Worm (Caenorhabditis elegans) whole organism, L2 larva: Measurements from ENCODE around the gene mes-2.
A peak's percentile ranks its signal among the peaks of the same experiment; 100 is the strongest.

Experiments used
- C34F6.9 ChIP-seq: fragments of 150-350 bp; optimal IDR thresholded peaks from 2 replicates; lab custom pipeline; 2014; ENCODE audit warnings: missing biosample characterization, missing genetic modification characterization
- F13H6.1 ChIP-seq: sonication (generic microtip); optimal IDR thresholded peaks from 2 replicates; lab custom pipeline; 2016; ENCODE audit warnings: missing genetic modification characterization, missing compliant biosample characterization
- Y55F3AM.14 ChIP-seq: fragments of 200-800 bp; sonication (Bioruptor generic); optimal IDR thresholded peaks from 2 replicates; lab custom pipeline; 2018; ENCODE audit warnings: mild to moderate bottlenecking, missing genetic modification characterization, missing compliant biosample characterization
- ZK546.5 ChIP-seq: sonication (generic microtip); optimal IDR thresholded peaks from 2 replicates; lab custom pipeline; 2017; ENCODE audit warnings: missing biosample characterization, missing genetic modification characterization
- alr-1 ChIP-seq: fragments of 150-350 bp; optimal IDR thresholded peaks from 2 replicates; lab custom pipeline; 2014; ENCODE audit warnings: missing biosample characterization, missing genetic modification characterization
- ama-1 ChIP-seq: fragments of 150-350 bp; optimal IDR thresholded peaks from 2 replicates; lab custom pipeline; 2018; ENCODE audit warnings: inconsistent platforms
- blmp-1 ChIP-seq: sonication (generic microtip); optimal IDR thresholded peaks from 2 replicates; lab custom pipeline; 2017; ENCODE audit warnings: missing genetic modification characterization, mild to moderate bottlenecking, missing compliant biosample characterization, antibody characterized with exemption, moderate library complexity; ENCODE audit not compliant: insufficient read depth
- ceh-82 ChIP-seq: fragments of 150-350 bp; optimal IDR thresholded peaks from 2 replicates; lab custom pipeline; 2014; ENCODE audit warnings: missing biosample characterization, missing genetic modification characterization
- crh-2 ChIP-seq: sonication (generic microtip); optimal IDR thresholded peaks from 2 replicates; lab custom pipeline; 2017; ENCODE audit warnings: missing biosample characterization, missing genetic modification characterization
- egl-27 ChIP-seq: sonication (generic microtip); optimal IDR thresholded peaks from 3 replicates; lab custom pipeline; 2017; ENCODE audit warnings: missing biosample characterization, missing genetic modification reagents, missing genetic modification characterization
- elt-1 ChIP-seq: fragments of 150-350 bp; optimal IDR thresholded peaks from 2 replicates; lab custom pipeline; 2014; ENCODE audit warnings: missing biosample characterization, missing genetic modification characterization
- elt-3 ChIP-seq: sonication (generic microtip); optimal IDR thresholded peaks from 2 replicates; lab custom pipeline; 2017; ENCODE audit warnings: missing biosample characterization, missing genetic modification characterization
- fos-1 ChIP-seq: fragments of 150-350 bp; optimal IDR thresholded peaks from 2 replicates; lab custom pipeline; 2014; ENCODE audit warnings: missing biosample characterization, missing genetic modification characterization
- gmeb-1 ChIP-seq: fragments of 150-350 bp; optimal IDR thresholded peaks from 2 replicates; lab custom pipeline; 2014; ENCODE audit warnings: missing biosample characterization, missing genetic modification characterization
- lin-11 ChIP-seq: fragments of 150-350 bp; sonication (generic microtip); optimal IDR thresholded peaks from 2 replicates; lab custom pipeline; 2014; ENCODE audit warnings: missing biosample characterization, missing genetic modification characterization, inconsistent platforms, mixed read lengths
- lin-13 ChIP-seq: fragments of 150-350 bp; optimal IDR thresholded peaks from 2 replicates; lab custom pipeline; 2014; ENCODE audit warnings: missing biosample characterization, missing genetic modification reagents, missing genetic modification characterization
- lin-39 ChIP-seq: fragments of 150-350 bp; optimal IDR thresholded peaks from 2 replicates; lab custom pipeline; 2014; ENCODE audit warnings: missing biosample characterization, missing genetic modification reagents, missing genetic modification characterization
- mab-5 ChIP-seq: fragments of 150-350 bp; optimal IDR thresholded peaks from 2 replicates; lab custom pipeline; 2014; ENCODE audit warnings: missing biosample characterization, missing genetic modification characterization
- mbf-1 ChIP-seq: sonication (generic microtip); optimal IDR thresholded peaks from 2 replicates; lab custom pipeline; 2017; ENCODE audit warnings: missing biosample characterization, missing genetic modification characterization
- mdl-1 ChIP-seq, 2 experiments: fragments of 150-350 bp in 1 of 2; sonication (generic microtip) in 1 of 2; optimal IDR thresholded peaks; 2 replicates each; lab custom pipeline; 2017; ENCODE audit warnings: missing biosample characterization in 2 of 2, missing genetic modification characterization in 2 of 2
- nhr-12 ChIP-seq: fragments of 150-350 bp; optimal IDR thresholded peaks from 2 replicates; lab custom pipeline; 2014; ENCODE audit warnings: missing biosample characterization, missing genetic modification characterization
- nhr-129 ChIP-seq: fragments of 150-350 bp; optimal IDR thresholded peaks from 2 replicates; lab custom pipeline; 2014; ENCODE audit warnings: missing biosample characterization, missing genetic modification characterization
- nhr-23 ChIP-seq: fragments of 150-350 bp; optimal IDR thresholded peaks from 2 replicates; lab custom pipeline; 2014; ENCODE audit warnings: missing biosample characterization, missing genetic modification reagents, missing genetic modification characterization
- nhr-237 ChIP-seq: fragments of 150-350 bp; optimal IDR thresholded peaks from 2 replicates; lab custom pipeline; 2014; ENCODE audit warnings: missing biosample characterization, missing genetic modification characterization
- nhr-25 ChIP-seq: fragments of 150-350 bp; sonication (generic microtip); optimal IDR thresholded peaks from 3 replicates; lab custom pipeline; 2014; ENCODE audit warnings: missing biosample characterization, missing genetic modification characterization
- nhr-6 ChIP-seq: fragments of 150-350 bp; optimal IDR thresholded peaks from 2 replicates; lab custom pipeline; 2014; ENCODE audit warnings: missing biosample characterization, missing genetic modification characterization
- nhr-77 ChIP-seq: fragments of 150-350 bp; optimal IDR thresholded peaks from 2 replicates; lab custom pipeline; 2014; ENCODE audit warnings: missing biosample characterization, missing genetic modification characterization
- sma-3 ChIP-seq: sonication (generic microtip); optimal IDR thresholded peaks from 2 replicates; lab custom pipeline; 2016; ENCODE audit warnings: missing genetic modification reagents, missing genetic modification characterization, missing compliant biosample characterization
- sma-9 ChIP-seq, 2 experiments: fragments of 150-350 bp in 1 of 2; sonication (generic microtip) in 1 of 2; optimal IDR thresholded peaks; 2 replicates each; lab custom pipeline; 2014 to 2016; ENCODE audit warnings: missing genetic modification characterization in 2 of 2, mild to moderate bottlenecking in 1 of 2, missing biosample characterization in 1 of 2, missing compliant biosample characterization in 1 of 2, missing genetic modification reagents in 1 of 2, moderate library complexity in 1 of 2
- snpc-4 ChIP-seq: fragments of 150-350 bp; optimal IDR thresholded peaks from 2 replicates; lab custom pipeline; 2014; ENCODE audit warnings: missing biosample characterization, missing genetic modification characterization
- unc-55 ChIP-seq: fragments of 150-350 bp; sonication (generic microtip); optimal IDR thresholded peaks from 3 replicates; lab custom pipeline; 2014; ENCODE audit warnings: missing biosample characterization, missing genetic modification reagents, missing genetic modification characterization
- unc-62 ChIP-seq: fragments of 150-350 bp; optimal IDR thresholded peaks from 2 replicates; lab custom pipeline; 2014; ENCODE audit warnings: missing biosample characterization, missing genetic modification reagents, missing genetic modification characterization
- zag-1 ChIP-seq: fragments of 150-350 bp; optimal IDR thresholded peaks from 2 replicates; lab custom pipeline; 2014; ENCODE audit warnings: missing biosample characterization, missing genetic modification characterization
- ztf-1 ChIP-seq: fragments of 200-800 bp; sonication (Bioruptor generic); conservative IDR thresholded peaks from 2 replicates; pipeline ENCODE4 v1.3.6; 2022; ENCODE audit warnings: missing genetic modification characterization, missing compliant biosample characterization

mes-2 gene

ce11 chrII:14413709-14414108 lies 29.9 kb downstream of the mes-2 start:
- no peak for TF ChIP-seq sma-3 (GFP tag; lab: Kevin White, UChicago)
- no peak for TF ChIP-seq mbf-1 (tag; lab: Kevin White, UChicago)
- no peak for TF ChIP-seq nhr-12 (tag; lab: Kevin White, UChicago)
- TF ChIP-seq nhr-23 (tag; lab: Kevin White, UChicago) = no peak
- TF ChIP-seq ama-1 = no peak
- no peak for TF ChIP-seq crh-2 (tag; lab: Kevin White, UChicago)
- TF ChIP-seq nhr-129 (tag; lab: Kevin White, UChicago) = no peak
- no peak for TF ChIP-seq elt-3 (tag; lab: Kevin White, UChicago)
- TF ChIP-seq unc-62 (GFP tag; lab: Kevin White, UChicago) = no peak
- no peak for TF ChIP-seq elt-1 (tag; lab: Kevin White, UChicago)
- no peak for TF ChIP-seq nhr-77 (tag; lab: Kevin White, UChicago)
- no peak for TF ChIP-seq mab-5
- TF ChIP-seq zag-1 = no peak

DNA sequence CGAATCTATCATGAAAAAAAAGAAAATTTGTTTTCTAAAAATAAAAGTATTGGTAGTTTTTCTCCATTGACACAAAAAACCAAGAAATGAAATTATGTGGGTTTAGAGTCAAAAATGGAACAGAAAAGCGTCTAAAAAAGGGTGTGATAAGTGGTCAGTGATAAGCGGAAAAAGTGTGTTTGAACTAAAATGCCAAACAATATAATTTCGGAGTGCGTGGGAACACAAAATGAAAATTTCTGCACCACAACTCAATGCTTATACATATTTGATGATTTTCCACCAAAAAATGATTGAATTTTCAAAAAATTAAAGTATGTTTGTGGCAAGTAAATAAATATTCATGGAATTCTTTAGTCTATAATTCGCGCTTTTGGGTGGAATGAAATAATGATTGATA lies 31.7 kb downstream of the mes-2 start:
- TF ChIP-seq sma-9 (GFP tag; optimal IDR thresholded peaks at IDR 0.05; lab: Kevin White, UChicago) (no peak), sma-9 (tag; optimal IDR thresholded peaks at IDR 0.05; lab: Kevin White, UChicago) (no peak), unc-55 (peak; percentile 10), fos-1 (tag; lab: Kevin White, UChicago) (peak; percentile 22)
- TF ChIP-seq, all 48 proteins: peak for 2

ce11 chrII:14416988-14417387 lies 33.2 kb downstream of the mes-2 start:
- TF ChIP-seq ZK546.5 (tag; lab: Kevin White, UChicago) (no peak), unc-55 (peak; percentile 52), C34F6.9 (peak; percentile 51), snpc-4 (tag; lab: Kevin White, UChicago) (peak; percentile 43)
- TF ChIP-seq, all 48 proteins: peak for 3

- TF ChIP-seq ztf-1 (GFP tag; lab: Robert Waterston, UW) (no peak), C34F6.9 (no peak), fos-1 (tag; lab: Kevin White, UChicago) (no peak), snpc-4 (tag; lab: Kevin White, UChicago) (no peak), lin-39 (tag; lab: Kevin White, UChicago) (no peak), lin-11 (tag; lab: Kevin White, UChicago) (no peak), Y55F3AM.14 (GFP tag; lab: Kevin White, UChicago) (no peak)
These were observed 41.0 kb downstream of the mes-2 start, which contains the start of gene plx-2 for ce11 chrII:14424791-14425190. TSS of gene plx-2 (minus strand) at chrII:14424891.

ce11 chrII:14427714-14428113 lies 43.9 kb downstream of the mes-2 start:
- no peak for TF ChIP-seq sma-9 (GFP tag; optimal IDR thresholded peaks at IDR 0.05; lab: Kevin White, UChicago)
- no peak for TF ChIP-seq sma-9 (tag; optimal IDR thresholded peaks at IDR 0.05; lab: Kevin White, UChicago)
- TF ChIP-seq lin-13 (GFP tag; lab: Kevin White, UChicago) = no peak
- no peak for TF ChIP-seq mbf-1 (tag; lab: Kevin White, UChicago)
- no peak for TF ChIP-seq gmeb-1
- no peak for TF ChIP-seq egl-27 (tag; lab: Kevin White, UChicago)
- no peak for TF ChIP-seq crh-2 (tag; lab: Kevin White, UChicago)
- no peak for TF ChIP-seq sma-3 (GFP tag; lab: Kevin White, UChicago)
- TF ChIP-seq blmp-1 = no peak
- no peak for TF ChIP-seq zag-1
- no peak for TF ChIP-seq C34F6.9
- TF ChIP-seq ZK546.5 (tag; lab: Kevin White, UChicago) = no peak
- no peak for TF ChIP-seq unc-62 (GFP tag; lab: Kevin White, UChicago)
- TF ChIP-seq F13H6.1 = no peak
- no peak for TF ChIP-seq Y55F3AM.14 (GFP tag; lab: Kevin White, UChicago)
- TF ChIP-seq mdl-1 (tag; optimal IDR thresholded peaks at IDR 0.05; lab: Kevin White, UChicago) = no peak

- TF ChIP-seq C34F6.9 (no peak), ceh-82 (tag; lab: Kevin White, UChicago) (no peak), nhr-12 (tag; lab: Kevin White, UChicago) (no peak), ztf-1 (GFP tag; lab: Robert Waterston, UW) (no peak), lin-13 (GFP tag; lab: Kevin White, UChicago) (no peak), ZK546.5 (tag; lab: Kevin White, UChicago) (no peak), zag-1 (no peak), mdl-1 (tag; optimal IDR thresholded peaks at IDR 0.05; lab: Kevin White, UChicago) (no peak), nhr-25 (tag; lab: Kevin White, UChicago) (no peak), sma-9 (GFP tag; optimal IDR thresholded peaks at IDR 0.05; lab: Kevin White, UChicago) (no peak), sma-9 (tag; optimal IDR thresholded peaks at IDR 0.05; lab: Kevin White, UChicago) (no peak), nhr-6 (tag; lab: Kevin White, UChicago) (no peak), alr-1 (tag; lab: Kevin White, UChicago) (no peak), nhr-237 (no peak), elt-3 (tag; lab: Kevin White, UChicago) (no peak), ama-1 (no peak), egl-27 (tag; lab: Kevin White, UChicago) (no peak), Y55F3AM.14 (GFP tag; lab: Kevin White, UChicago) (no peak), crh-2 (tag; lab: Kevin White, UChicago) (no peak)
These were observed 45.1 kb downstream of the mes-2 start for ce11 chrII:14428834-14429233.
